Fruit fly (Drosophila melanogaster) whole organism, embryonic: ENCODE results near the gene CG31809.

Source experiments
- CG11456 ChIP-seq: fragments of 200-800 bp; sonication (Bioruptor generic); IDR thresholded peaks from 3 replicates; pipeline ENCODE4 v1.3.6; 2022; ENCODE audit warnings: missing biosample characterization, missing genetic modification characterization
- CG11560 ChIP-seq: fragments of 200-800 bp; sonication (Bioruptor generic); IDR thresholded peaks from 3 replicates; pipeline ENCODE4 v1.3.6; 2022; ENCODE audit warnings: missing biosample characterization, missing genetic modification characterization
- CG11696 ChIP-seq: fragments of 200-800 bp; sonication (Bioruptor generic); IDR thresholded peaks from 2 replicates; pipeline ENCODE4 v1.3.6; 2022; ENCODE audit warnings: missing biosample characterization, missing genetic modification characterization
- CG12071 ChIP-seq: fragments of 200-800 bp; sonication (Bioruptor generic); optimal IDR thresholded peaks from 3 replicates; lab custom pipeline; 2018; ENCODE audit warnings: missing biosample characterization, mild to moderate bottlenecking, missing genetic modification characterization
- CG14710 ChIP-seq: fragments of 200-800 bp; sonication (Bioruptor generic); optimal IDR thresholded peaks from 3 replicates; lab custom pipeline; 2019; ENCODE audit warnings: missing biosample characterization, mild to moderate bottlenecking, missing genetic modification characterization, moderate library complexity
- CG15601 ChIP-seq: fragments of 200-800 bp; sonication (Bioruptor generic); optimal IDR thresholded peaks from 3 replicates; lab custom pipeline; 2019; ENCODE audit warnings: missing biosample characterization, mild to moderate bottlenecking, missing genetic modification characterization, moderate library complexity
- CG1603 ChIP-seq: fragments of 200-800 bp; sonication (Bioruptor generic); optimal IDR thresholded peaks from 2 replicates; lab custom pipeline; 2019; ENCODE audit warnings: missing biosample characterization, mild to moderate bottlenecking, missing genetic modification characterization, moderate library complexity
- CG17361 ChIP-seq: fragments of 200-800 bp; sonication (Bioruptor generic); IDR thresholded peaks from 3 replicates; pipeline ENCODE4 v1.3.6; 2022; ENCODE audit warnings: missing biosample characterization, missing genetic modification characterization
- CG1792 ChIP-seq: fragments of 200-800 bp; sonication (Bioruptor generic); optimal IDR thresholded peaks from 2 replicates; lab custom pipeline; 2016; ENCODE audit warnings: missing biosample characterization, missing genetic modification characterization
- CG18599 ChIP-seq: fragments of 200-800 bp; sonication (Bioruptor generic); optimal IDR thresholded peaks from 3 replicates; lab custom pipeline; 2017; ENCODE audit warnings: missing biosample characterization, missing genetic modification characterization, mild to moderate bottlenecking, moderate library complexity, missing genetic modification reagents
- CG2129 ChIP-seq: fragments of 200-800 bp; sonication (Bioruptor generic); IDR thresholded peaks from 2 replicates; pipeline ENCODE4 v1.3.6; 2022; ENCODE audit warnings: missing biosample characterization, missing genetic modification characterization; ENCODE audit not compliant: partially characterized antibody
- CG2875 ChIP-seq: fragments of 200-800 bp; sonication (Bioruptor generic); optimal IDR thresholded peaks from 2 replicates; lab custom pipeline; 2017; ENCODE audit warnings: missing biosample characterization, mild to moderate bottlenecking, missing genetic modification characterization, missing genetic modification reagents
- CG34224 ChIP-seq: fragments of 200-800 bp; sonication (Bioruptor generic); IDR thresholded peaks from 3 replicates; pipeline ENCODE4 v1.3.6; 2022; ENCODE audit warnings: missing biosample characterization, missing genetic modification characterization; ENCODE audit not compliant: partially characterized antibody
- CG3995 ChIP-seq: fragments of 200-800 bp; sonication (Bioruptor generic); optimal IDR thresholded peaks from 3 replicates; lab custom pipeline; 2016; ENCODE audit warnings: missing biosample characterization, missing genetic modification characterization
- CG4617 ChIP-seq: fragments of 200-800 bp; sonication (Bioruptor generic); optimal IDR thresholded peaks from 3 replicates; lab custom pipeline; 2016; ENCODE audit warnings: missing biosample characterization, missing genetic modification characterization, borderline replicate concordance
- CG4707 ChIP-seq: fragments of 200-800 bp; sonication (Bioruptor generic); optimal IDR thresholded peaks from 2 replicates; lab custom pipeline; 2018; ENCODE audit warnings: missing biosample characterization, mild to moderate bottlenecking, missing genetic modification characterization, moderate library complexity
- CG6791 ChIP-seq: fragments of 200-800 bp; sonication (Bioruptor generic); IDR thresholded peaks from 3 replicates; pipeline ENCODE4 v1.3.6; 2022; ENCODE audit warnings: missing biosample characterization, missing genetic modification characterization; ENCODE audit not compliant: partially characterized antibody
- CG7928 ChIP-seq: fragments of 200-800 bp; sonication (Bioruptor generic); optimal IDR thresholded peaks from 2 replicates; lab custom pipeline; 2017; ENCODE audit warnings: missing biosample characterization, mild to moderate bottlenecking, missing genetic modification characterization
- CG9437 ChIP-seq: fragments of 200-800 bp; sonication (Bioruptor generic); optimal IDR thresholded peaks from 2 replicates; lab custom pipeline; 2018; ENCODE audit warnings: missing biosample characterization, mild to moderate bottlenecking, missing genetic modification characterization
- CTCF ChIP-seq: fragments of 200-800 bp; sonication (Bioruptor generic); optimal IDR thresholded peaks from 2 replicates; lab custom pipeline; 2017; ENCODE audit warnings: missing biosample characterization, mild to moderate bottlenecking, missing genetic modification characterization, moderate library complexity
- Meics ChIP-seq: fragments of 200-800 bp; sonication (Bioruptor generic); optimal IDR thresholded peaks from 2 replicates; lab custom pipeline; 2017; ENCODE audit warnings: missing biosample characterization, mild to moderate bottlenecking, missing genetic modification characterization
- NC2α ChIP-seq: fragments of 200-800 bp; sonication (Bioruptor generic); optimal IDR thresholded peaks from 2 replicates; lab custom pipeline; 2016; ENCODE audit warnings: missing biosample characterization, missing genetic modification characterization
- Poxn ChIP-seq: fragments of 200-800 bp; sonication (Bioruptor generic); IDR thresholded peaks from 2 replicates; pipeline ENCODE4 v1.3.6; 2022; ENCODE audit warnings: missing biosample characterization, missing genetic modification characterization
- Scr ChIP-seq: fragments of 200-800 bp; sonication (Bioruptor generic); IDR thresholded peaks from 2 replicates; pipeline ENCODE4 v1.3.6; 2022; ENCODE audit warnings: missing biosample characterization, missing genetic modification characterization; ENCODE audit not compliant: partially characterized antibody
- ap ChIP-seq: fragments of 200-800 bp; sonication (Bioruptor generic); IDR thresholded peaks from 2 replicates; pipeline ENCODE4 v1.3.6; 2022; ENCODE audit warnings: missing biosample characterization, missing genetic modification characterization
- ato ChIP-seq: fragments of 200-800 bp; sonication (Bioruptor generic); IDR thresholded peaks from 2 replicates; pipeline ENCODE4 v1.3.6; 2022; ENCODE audit warnings: missing biosample characterization, missing genetic modification characterization; ENCODE audit not compliant: partially characterized antibody
- bab2 ChIP-seq: fragments of 200-800 bp; sonication (Bioruptor generic); optimal IDR thresholded peaks from 2 replicates; lab custom pipeline; 2016; ENCODE audit warnings: missing biosample characterization, missing genetic modification characterization
- bcd ChIP-seq: fragments of 200-800 bp; sonication (Bioruptor generic); optimal IDR thresholded peaks from 2 replicates; lab custom pipeline; 2017; ENCODE audit warnings: missing biosample characterization, mild to moderate bottlenecking, missing genetic modification characterization
- crc ChIP-seq: fragments of 200-800 bp; sonication (Bioruptor generic); optimal IDR thresholded peaks from 2 replicates; lab custom pipeline; 2016; ENCODE audit warnings: missing biosample characterization, missing genetic modification characterization
- da ChIP-seq: fragments of 200-800 bp; sonication (Bioruptor generic); optimal IDR thresholded peaks from 2 replicates; lab custom pipeline; 2016; ENCODE audit warnings: missing biosample characterization, missing genetic modification characterization
- dimm ChIP-seq: fragments of 200-800 bp; sonication (Bioruptor generic); IDR thresholded peaks from 2 replicates; pipeline ENCODE4 v1.3.6; 2022; ENCODE audit warnings: missing biosample characterization, missing genetic modification characterization
- dmrt11E ChIP-seq: fragments of 200-800 bp; sonication (Bioruptor generic); optimal IDR thresholded peaks from 3 replicates; lab custom pipeline; 2018; ENCODE audit warnings: missing biosample characterization, mild to moderate bottlenecking, missing genetic modification characterization, moderate library complexity
- dysf ChIP-seq: fragments of 200-800 bp; sonication (Bioruptor generic); IDR thresholded peaks from 3 replicates; pipeline ENCODE4 v1.3.6; 2022; ENCODE audit warnings: missing biosample characterization, missing genetic modification characterization
- eve ChIP-seq, 2 experiments: fragments of >200 bp; optimal IDR thresholded peaks; 2 replicates each; lab custom pipeline; 2017; ENCODE audit warnings: missing biosample characterization in 2 of 2, missing genetic modification characterization in 2 of 2
- ham ChIP-seq: fragments of 200-800 bp; sonication (Bioruptor generic); IDR thresholded peaks from 2 replicates; pipeline ENCODE4 v1.3.6; 2022; ENCODE audit warnings: missing biosample characterization, missing genetic modification characterization
- hb ChIP-seq: fragments of 200-800 bp; sonication (Bioruptor generic); IDR thresholded peaks from 3 replicates; pipeline ENCODE4 v1.3.6; 2022; ENCODE audit warnings: missing biosample characterization, missing genetic modification characterization; ENCODE audit not compliant: partially characterized antibody
- hbn ChIP-seq: fragments of 200-800 bp; sonication (Bioruptor generic); IDR thresholded peaks from 2 replicates; pipeline ENCODE4 v1.3.6; 2022; ENCODE audit warnings: missing biosample characterization, missing genetic modification characterization; ENCODE audit not compliant: partially characterized antibody
- jigr1 ChIP-seq: fragments of 200-800 bp; sonication (Bioruptor generic); IDR thresholded peaks from 3 replicates; pipeline ENCODE4 v1.3.6; 2022; ENCODE audit warnings: missing biosample characterization, missing genetic modification characterization
- mirr ChIP-seq: fragments of 200-800 bp; sonication (Bioruptor generic); optimal IDR thresholded peaks from 3 replicates; lab custom pipeline; 2018; ENCODE audit warnings: missing biosample characterization, mild to moderate bottlenecking, missing genetic modification characterization
- nau ChIP-seq: fragments of 200-800 bp; sonication (Bioruptor generic); optimal IDR thresholded peaks from 3 replicates; lab custom pipeline; 2017; ENCODE audit warnings: missing biosample characterization, mild to moderate bottlenecking, missing genetic modification characterization, missing genetic modification reagents
- nmo ChIP-seq: fragments of 200-800 bp; sonication (Bioruptor generic); optimal IDR thresholded peaks from 2 replicates; lab custom pipeline; 2018; ENCODE audit warnings: missing biosample characterization, mild to moderate bottlenecking, missing genetic modification characterization, moderate library complexity
- p53 ChIP-seq: fragments of 200-800 bp; sonication (Bioruptor generic); optimal IDR thresholded peaks from 2 replicates; lab custom pipeline; 2016; ENCODE audit warnings: missing biosample characterization, missing genetic modification characterization
- pho ChIP-seq: fragments of 200-800 bp; sonication (Bioruptor generic); optimal IDR thresholded peaks from 2 replicates; lab custom pipeline; 2016; ENCODE audit warnings: missing biosample characterization, missing genetic modification characterization
- repo ChIP-seq: fragments of 200-800 bp; sonication (Bioruptor generic); optimal IDR thresholded peaks from 2 replicates; lab custom pipeline; 2016; ENCODE audit warnings: missing biosample characterization, missing genetic modification characterization
- sd ChIP-seq: fragments of 200-800 bp; sonication (Bioruptor generic); optimal IDR thresholded peaks from 3 replicates; lab custom pipeline; 2018; ENCODE audit warnings: missing biosample characterization, mild to moderate bottlenecking, missing genetic modification characterization, moderate library complexity
- stwl ChIP-seq: fragments of 200-800 bp; sonication (Bioruptor generic); optimal IDR thresholded peaks from 3 replicates; lab custom pipeline; 2018; ENCODE audit warnings: missing biosample characterization, mild to moderate bottlenecking, missing genetic modification characterization, moderate library complexity
- tio ChIP-seq: fragments of 200-800 bp; sonication (Bioruptor generic); optimal IDR thresholded peaks from 2 replicates; lab custom pipeline; 2017; ENCODE audit warnings: missing biosample characterization, missing genetic modification characterization, inconsistent platforms
- unc-4 ChIP-seq: fragments of 200-800 bp; sonication (Bioruptor generic); IDR thresholded peaks from 2 replicates; pipeline ENCODE4 v1.3.6; 2022; ENCODE audit warnings: missing biosample characterization, missing genetic modification characterization; ENCODE audit not compliant: partially characterized antibody
- vfl ChIP-seq: fragments of 200-800 bp; sonication (Bioruptor generic); optimal IDR thresholded peaks from 2 replicates; lab custom pipeline; 2016; ENCODE audit warnings: missing biosample characterization, missing genetic modification characterization
- wor ChIP-seq: fragments of 200-800 bp; sonication (Bioruptor generic); IDR thresholded peaks from 2 replicates; pipeline ENCODE4 v1.3.6; 2022; ENCODE audit warnings: missing biosample characterization, missing genetic modification characterization
- zfh2 ChIP-seq: fragments of 200-800 bp; sonication (Bioruptor generic); optimal IDR thresholded peaks from 2 replicates; lab custom pipeline; 2016; ENCODE audit warnings: missing biosample characterization, missing genetic modification characterization

CG31809 gene

dm6 chr2L:16879288-16879687 is 20.8 kb upstream of the CG31809 start, which contains the start of the genes CG32832, CG31743 and CG34313 (continued):
- no peak for TF ChIP-seq CG14710
- peak; percentile 55 for TF ChIP-seq CG1603 (tag; lab: Kevin White, UChicago)
- no peak for TF ChIP-seq ap (GFP tag; lab: Robert Waterston, UW)
- TF ChIP-seq CG2129 (GFP tag; lab: Robert Waterston, UW), result peak; percentile 28
- TF ChIP-seq vfl, result no peak
- TF ChIP-seq ato (GFP tag; lab: Robert Waterston, UW), result 0 out of 2 replicates have a peak, but pooled peaks have one; percentile 25
- no peak for TF ChIP-seq da
- TF ChIP-seq zfh2 (GFP tag; lab: Kevin White, UChicago), result no peak
- TF ChIP-seq wor, result no peak
- no peak for TF ChIP-seq ham (GFP tag; lab: Robert Waterston, UW)
- TF ChIP-seq crc, result no peak
- TF ChIP-seq CG4707, result no peak
- no peak for TF ChIP-seq CG9437 (GFP tag; lab: Kevin White, UChicago)
- TF ChIP-seq dmrt11E, result no peak
- TF ChIP-seq Scr (GFP tag; lab: Robert Waterston, UW), result peak; percentile 78
- TF ChIP-seq stwl (tag; lab: Kevin White, UChicago), result peak; percentile 82
- no peak for TF ChIP-seq dysf (GFP tag; lab: Robert Waterston, UW)
- no peak for TF ChIP-seq repo (GFP tag; lab: Kevin White, UChicago)
- TF ChIP-seq unc-4, result peak; percentile 82
- no peak for TF ChIP-seq CG11456 (GFP tag; lab: Robert Waterston, UW)
- no peak for TF ChIP-seq CG11560 (tag; lab: Robert Waterston, UW)
- no peak for TF ChIP-seq sd (tag; lab: Kevin White, UChicago)
- TF ChIP-seq Poxn (GFP tag; lab: Robert Waterston, UW), result no peak
- TF ChIP-seq dimm (GFP tag; lab: Robert Waterston, UW), result no peak
- no peak for TF ChIP-seq CG17361 (GFP tag; lab: Robert Waterston, UW)
- no peak for TF ChIP-seq CG15601 (tag; lab: Kevin White, UChicago)
- TF ChIP-seq NC2α, result no peak
- TF ChIP-seq nau (GFP tag; lab: Kevin White, UChicago), result peak; percentile 32
- no peak for TF ChIP-seq CG1792 (GFP tag; lab: Kevin White, UChicago)
- peak; percentile 74 for TF ChIP-seq CG6791 (GFP tag; lab: Robert Waterston, UW)
- TF ChIP-seq jigr1 (GFP tag; lab: Robert Waterston, UW), result no peak
- TF ChIP-seq Meics (GFP tag; lab: Kevin White, UChicago), result no peak
- TF ChIP-seq CTCF, result peak; percentile 13
- TF ChIP-seq CG7928, result no peak
- no peak for TF ChIP-seq CG2875 (GFP tag; lab: Kevin White, UChicago)
- no peak for TF ChIP-seq bcd (GFP tag; lab: Kevin White, UChicago)
- TF ChIP-seq hb (GFP tag; lab: Robert Waterston, UW), result peak; percentile 65; the same call in 1 of the 3 replicates
- TF ChIP-seq CG11696 (GFP tag; lab: Robert Waterston, UW), result no peak
- no peak for TF ChIP-seq CG18599
- peak; percentile 79 for TF ChIP-seq CG34224 (GFP tag; lab: Robert Waterston, UW)
- peak; percentile 79 for TF ChIP-seq hbn (GFP tag; lab: Robert Waterston, UW)
- TF ChIP-seq CG4617 (GFP tag; lab: Kevin White, UChicago), result peak; percentile 65
- TF ChIP-seq p53 (GFP tag; lab: Kevin White, UChicago), result no peak
- no peak for TF ChIP-seq bab2
- TF ChIP-seq pho, result no peak
- TF ChIP-seq tio (GFP tag; lab: Kevin White, UChicago), result no peak
- no peak for TF ChIP-seq CG3995
- TF ChIP-seq mirr, result no peak
- TF ChIP-seq eve (GFP tag; optimal IDR thresholded peaks at IDR 0.05; lab: Kevin White, UChicago), result peak in 1 of 2 experiments; percentile 62
- peak; percentile 40 for TF ChIP-seq nmo
- TF ChIP-seq CG12071, result no peak
